Worm (Caenorhabditis elegans) whole organism, L3 larva: ENCODE results near the gene Y59C2A.2.
A peak's percentile ranks its signal among the peaks of the same experiment; 100 is the strongest.

Experiments
- R02D3.7 ChIP-seq: fragments of 150-350 bp; optimal IDR thresholded peaks from 2 replicates; lab custom pipeline; 2014; ENCODE audit warnings: missing biosample characterization, missing genetic modification characterization
- ZK546.5 ChIP-seq: sonication (generic microtip); optimal IDR thresholded peaks from 2 replicates; lab custom pipeline; 2017; ENCODE audit warnings: missing biosample characterization, missing genetic modification characterization
- aly-2 ChIP-seq: fragments of 150-350 bp; optimal IDR thresholded peaks from 2 replicates; lab custom pipeline; 2014; ENCODE audit warnings: missing biosample characterization, missing genetic modification characterization
- ama-1 ChIP-seq: fragments of 150-350 bp; optimal IDR thresholded peaks from 2 replicates; lab custom pipeline; 2018
- ceh-16 ChIP-seq: sonication (generic microtip); optimal IDR thresholded peaks from 2 replicates; lab custom pipeline; 2017; ENCODE audit warnings: missing biosample characterization, missing genetic modification characterization
- ceh-28 ChIP-seq: fragments of 150-350 bp; optimal IDR thresholded peaks from 2 replicates; lab custom pipeline; 2014; ENCODE audit warnings: missing biosample characterization, missing genetic modification reagents, missing genetic modification characterization
- ceh-82 ChIP-seq: fragments of 150-350 bp; optimal IDR thresholded peaks from 2 replicates; lab custom pipeline; 2014; ENCODE audit warnings: missing biosample characterization, missing genetic modification characterization
- ceh-9 ChIP-seq: sonication (generic microtip); optimal IDR thresholded peaks from 2 replicates; lab custom pipeline; 2018; ENCODE audit warnings: missing biosample characterization, missing genetic modification characterization
- daf-12 ChIP-seq: fragments of 150-350 bp; optimal IDR thresholded peaks from 2 replicates; lab custom pipeline; 2014; ENCODE audit warnings: missing biosample characterization, missing genetic modification reagents, missing genetic modification characterization
- egl-27 ChIP-seq: sonication (generic microtip); optimal IDR thresholded peaks from 4 replicates; lab custom pipeline; 2017; ENCODE audit warnings: missing biosample characterization, missing genetic modification reagents, missing genetic modification characterization
- elt-1 ChIP-seq: fragments of 150-350 bp; optimal IDR thresholded peaks from 2 replicates; lab custom pipeline; 2014; ENCODE audit warnings: missing biosample characterization, missing genetic modification characterization
- elt-2 ChIP-seq: sonication (generic microtip); optimal IDR thresholded peaks from 2 replicates; lab custom pipeline; 2016; ENCODE audit warnings: missing genetic modification reagents, mild to moderate bottlenecking, missing genetic modification characterization, missing compliant biosample characterization
- elt-3 ChIP-seq, 3 experiments: fragments of 150-350 bp in 1 of 3; sonication (generic microtip) in 2 of 3; optimal IDR thresholded peaks; 2 replicates in 2 of 3; 4 replicates in 1 of 3; lab custom pipeline; 2014 to 2017; ENCODE audit warnings: missing biosample characterization in 3 of 3, missing genetic modification characterization in 3 of 3
- eor-1 ChIP-seq, 2 experiments: fragments of 150-350 bp; optimal IDR thresholded peaks; 2 replicates each; lab custom pipeline; 2014 to 2018; ENCODE audit warnings: missing biosample characterization in 2 of 2, missing genetic modification characterization in 2 of 2
- fos-1 ChIP-seq: fragments of 150-350 bp; optimal IDR thresholded peaks from 2 replicates; lab custom pipeline; 2014; ENCODE audit warnings: missing biosample characterization, missing genetic modification characterization
- lin-15B ChIP-seq: fragments of 150-350 bp; optimal IDR thresholded peaks from 2 replicates; lab custom pipeline; 2014; ENCODE audit warnings: missing biosample characterization, missing genetic modification characterization
- lin-39 ChIP-seq: fragments of 150-350 bp; optimal IDR thresholded peaks from 2 replicates; lab custom pipeline; 2018; ENCODE audit warnings: missing biosample characterization, missing genetic modification reagents, missing genetic modification characterization
- lsy-12 ChIP-seq: sonication (generic microtip); optimal IDR thresholded peaks from 2 replicates; lab custom pipeline; 2016; ENCODE audit warnings: mild to moderate bottlenecking, missing genetic modification characterization, missing compliant biosample characterization
- mml-1 ChIP-seq: fragments of 150-350 bp; sonication (generic microtip); optimal IDR thresholded peaks from 3 replicates; lab custom pipeline; 2014; ENCODE audit warnings: missing biosample characterization, missing genetic modification characterization
- nfya-1 ChIP-seq: sonication (generic microtip); optimal IDR thresholded peaks from 2 replicates; lab custom pipeline; 2017; ENCODE audit warnings: missing genetic modification characterization, mild to moderate bottlenecking, missing compliant biosample characterization, antibody characterized with exemption, moderate library complexity; ENCODE audit not compliant: insufficient read depth
- nhr-11 ChIP-seq: fragments of 150-350 bp; optimal IDR thresholded peaks from 2 replicates; lab custom pipeline; 2014; ENCODE audit warnings: missing biosample characterization, missing genetic modification characterization
- nhr-12 ChIP-seq: fragments of 150-350 bp; optimal IDR thresholded peaks from 2 replicates; lab custom pipeline; 2014; ENCODE audit warnings: missing biosample characterization, missing genetic modification characterization
- nhr-25 ChIP-seq: sonication (generic microtip); optimal IDR thresholded peaks from 2 replicates; lab custom pipeline; 2017; ENCODE audit warnings: missing biosample characterization, missing genetic modification characterization
- nhr-67 ChIP-seq: fragments of 150-350 bp; optimal IDR thresholded peaks from 2 replicates; lab custom pipeline; 2014; ENCODE audit warnings: missing biosample characterization, missing genetic modification characterization
- nhr-76 ChIP-seq: fragments of 150-350 bp; sonication (generic microtip); optimal IDR thresholded peaks from 5 replicates; lab custom pipeline; 2014; ENCODE audit warnings: missing biosample characterization, missing genetic modification characterization
- nhr-77 ChIP-seq: fragments of 150-350 bp; optimal IDR thresholded peaks from 2 replicates; lab custom pipeline; 2014; ENCODE audit warnings: missing biosample characterization, missing genetic modification characterization
- pha-4 ChIP-seq: fragments of 150-350 bp; optimal IDR thresholded peaks from 2 replicates; lab custom pipeline; 2014; ENCODE audit warnings: missing biosample characterization, missing genetic modification reagents, missing genetic modification characterization
- pqm-1 ChIP-seq: fragments of 150-350 bp; optimal IDR thresholded peaks from 2 replicates; lab custom pipeline; 2017; ENCODE audit warnings: missing biosample characterization, missing genetic modification characterization, inconsistent platforms
- sea-2 ChIP-seq: fragments of 150-350 bp; sonication (generic microtip); optimal IDR thresholded peaks from 4 replicates; lab custom pipeline; 2014; ENCODE audit warnings: missing biosample characterization, missing genetic modification reagents, missing genetic modification characterization
- skn-1 ChIP-seq: fragments of 150-350 bp; optimal IDR thresholded peaks from 2 replicates; lab custom pipeline; 2014; ENCODE audit warnings: missing biosample characterization, missing genetic modification characterization
- snpc-4 ChIP-seq: fragments of 150-350 bp; optimal IDR thresholded peaks from 2 replicates; lab custom pipeline; 2014; ENCODE audit warnings: missing biosample characterization, missing genetic modification characterization
- tbx-2 ChIP-seq: sonication (generic microtip); optimal IDR thresholded peaks from 2 replicates; lab custom pipeline; 2016; ENCODE audit warnings: mild to moderate bottlenecking, missing genetic modification characterization, missing compliant biosample characterization
- zag-1 ChIP-seq: fragments of 150-350 bp; optimal IDR thresholded peaks from 2 replicates; lab custom pipeline; 2014; ENCODE audit warnings: missing biosample characterization, missing genetic modification characterization
- ztf-11 ChIP-seq: fragments of 150-350 bp; optimal IDR thresholded peaks from 2 replicates; lab custom pipeline; 2014; ENCODE audit warnings: missing biosample characterization, missing genetic modification characterization
- ztf-4 ChIP-seq: fragments of 150-350 bp; optimal IDR thresholded peaks from 2 replicates; lab custom pipeline; 2014; ENCODE audit warnings: missing biosample characterization, missing genetic modification characterization

Y59C2A.2 gene

ce11 chrII:2204077-2204476 lies at the start of gene Y59C2A.2:
Y59C2A.2 (minus strand) TSS chrII:2204137.
- TF ChIP-seq ztf-4 (tag; lab: Kevin White, UChicago) (no peak), egl-27 (tag; lab: Kevin White, UChicago) (no peak), pha-4 (tag; lab: Kevin White, UChicago) (peak; percentile 50), nhr-67 (tag; lab: Kevin White, UChicago) (no peak), nfya-1 (tag; lab: Kevin White, UChicago) (peak; percentile 44), nhr-25 (tag; lab: Kevin White, UChicago) (no peak), ceh-82 (no peak), daf-12 (tag; lab: Kevin White, UChicago) (no peak), lin-15B (tag; lab: Kevin White, UChicago) (peak; percentile 67), snpc-4 (tag; lab: Kevin White, UChicago) (no peak), mml-1 (tag; lab: Kevin White, UChicago) (no peak), elt-1 (tag; lab: Kevin White, UChicago) (no peak), aly-2 (tag; lab: Kevin White, UChicago) (no peak), zag-1 (tag; lab: Kevin White, UChicago) (no peak), ama-1 (lab: Kevin White, UChicago) (no peak), lin-39 (tag; lab: Kevin White, UChicago) (peak; percentile 41), elt-2 (tag; lab: Kevin White, UChicago) (peak; percentile 5), elt-3 (tag; optimal IDR thresholded peaks at IDR 0.05; lab: Kevin White, UChicago) (no peak)

ce11 chrII:2253676-2254075 lies 49.7 kb upstream of the Y59C2A.2 start:
- no peak for TF ChIP-seq ZK546.5 (tag; lab: Kevin White, UChicago)
- TF ChIP-seq lin-39 (tag; lab: Kevin White, UChicago) = no peak
- TF ChIP-seq nhr-67 (tag; lab: Kevin White, UChicago) = no peak
- TF ChIP-seq ceh-16 (tag; lab: Kevin White, UChicago) = no peak
- TF ChIP-seq fos-1 = no peak

ce11 chrII:2251617-2252016 lies 47.7 kb upstream of the Y59C2A.2 start:
- no peak for TF ChIP-seq ztf-11 (tag; lab: Kevin White, UChicago)
- TF ChIP-seq aly-2 (tag; lab: Kevin White, UChicago) = no peak
- no peak for TF ChIP-seq ceh-16 (tag; lab: Kevin White, UChicago)
- TF ChIP-seq ceh-82 = no peak
- TF ChIP-seq nhr-76 (tag; lab: Kevin White, UChicago) = no peak
- TF ChIP-seq pqm-1 (tag; lab: Kevin White, UChicago) = no peak
- TF ChIP-seq R02D3.7 (tag; lab: Kevin White, UChicago) = no peak
- TF ChIP-seq ceh-28 (tag; lab: Kevin White, UChicago) = no peak
- no peak for TF ChIP-seq lin-39 (tag; lab: Kevin White, UChicago)
- no peak for TF ChIP-seq ceh-9
- no peak for TF ChIP-seq nfya-1 (tag; lab: Kevin White, UChicago)
- no peak for TF ChIP-seq pha-4 (tag; lab: Kevin White, UChicago)
- no peak for TF ChIP-seq nhr-25 (tag; lab: Kevin White, UChicago)
- TF ChIP-seq eor-1 (tag; optimal IDR thresholded peaks at IDR 0.05; lab: Kevin White, UChicago) = no peak
- TF ChIP-seq elt-3 (tag; optimal IDR thresholded peaks at IDR 0.05; lab: Kevin White, UChicago) = no peak
- no peak for TF ChIP-seq tbx-2
- no peak for TF ChIP-seq lsy-12 (tag; lab: Kevin White, UChicago)

ce11 chrII:2243342-2243741 lies 39.4 kb upstream of the Y59C2A.2 start, which contains the start of gene F54A3.2:
F54A3.2 (plus strand) TSS chrII:2243642.
- no peak for TF ChIP-seq nhr-12
- TF ChIP-seq egl-27 (tag; lab: Kevin White, UChicago) = no peak
- no peak for TF ChIP-seq ZK546.5 (tag; lab: Kevin White, UChicago)
- TF ChIP-seq nhr-11 = no peak
- TF ChIP-seq eor-1 (tag; optimal IDR thresholded peaks at IDR 0.05; lab: Kevin White, UChicago) = no peak
- TF ChIP-seq nhr-67 (tag; lab: Kevin White, UChicago) = no peak
- no peak for TF ChIP-seq sea-2 (GFP tag; lab: Kevin White, UChicago)

DNA sequence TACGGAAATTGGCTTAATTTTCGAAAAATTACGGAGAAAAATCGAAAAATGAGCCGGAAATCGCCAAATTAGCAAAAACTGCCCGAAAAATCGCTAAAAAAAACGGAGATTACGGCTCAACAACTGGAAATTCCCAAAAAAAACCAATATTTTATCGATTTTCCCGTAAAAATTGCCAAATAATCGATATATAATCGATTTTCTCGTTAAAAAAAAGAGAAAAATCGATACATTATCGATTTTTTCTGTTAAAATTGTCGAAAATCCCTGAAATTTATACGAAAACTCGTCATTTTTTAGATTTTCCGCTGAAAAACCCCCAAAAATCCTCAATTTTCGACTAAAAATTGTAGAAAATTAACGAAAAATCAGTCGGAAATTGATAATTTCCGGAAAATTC lies 32.4 kb upstream of the Y59C2A.2 start:
- TF ChIP-seq nhr-77 (tag; lab: Kevin White, UChicago) (no peak), skn-1 (tag; lab: Kevin White, UChicago) (no peak), elt-1 (tag; lab: Kevin White, UChicago) (no peak), ztf-11 (tag; lab: Kevin White, UChicago) (no peak), ceh-28 (tag; lab: Kevin White, UChicago) (peak; percentile 75)
